Fruit fly (Drosophila melanogaster) whole organism, prepupa: ENCODE measurements around the gene CG46191.
"Not testable (repeated sequence)": the region's sequence is repeated elsewhere in the genome, so short reads cannot be mapped to it uniquely, and the experiment has no call there.

ENCODE experiments used
- CG11902 ChIP-seq: fragments of 200-800 bp; sonication (Bioruptor generic); optimal IDR thresholded peaks from 3 replicates; lab custom pipeline; 2016; ENCODE audit warnings: missing biosample characterization, missing genetic modification characterization
- CG6808 ChIP-seq: fragments of 200-800 bp; sonication (Bioruptor generic); optimal IDR thresholded peaks from 3 replicates; lab custom pipeline; 2017; ENCODE audit warnings: missing biosample characterization, missing genetic modification characterization, mild to moderate bottlenecking, moderate library complexity, missing genetic modification reagents
- CG6854 ChIP-seq: fragments of 200-800 bp; sonication (Bioruptor generic); optimal IDR thresholded peaks from 2 replicates; lab custom pipeline; 2017; ENCODE audit warnings: missing biosample characterization, mild to moderate bottlenecking, missing genetic modification characterization
- Ets21C ChIP-seq: fragments of 200-800 bp; sonication (Bioruptor generic); optimal IDR thresholded peaks from 3 replicates; lab custom pipeline; 2016; ENCODE audit warnings: missing biosample characterization, missing genetic modification characterization
- Hr38 ChIP-seq: sonication (Bioruptor generic); optimal IDR thresholded peaks from 2 replicates; lab custom pipeline; 2016; ENCODE audit warnings: missing biosample characterization, missing genetic modification characterization
- Sox102F ChIP-seq: fragments of 200-800 bp; sonication (Bioruptor generic); optimal IDR thresholded peaks from 2 replicates; lab custom pipeline; 2016; ENCODE audit warnings: missing biosample characterization, mild to moderate bottlenecking, missing genetic modification characterization
- dac ChIP-seq: fragments of 200-800 bp; sonication (Bioruptor generic); optimal IDR thresholded peaks from 2 replicates; lab custom pipeline; 2017; ENCODE audit warnings: missing biosample characterization, mild to moderate bottlenecking, missing genetic modification characterization
- fd59A ChIP-seq: fragments of 200-800 bp; sonication (Bioruptor generic); optimal IDR thresholded peaks from 2 replicates; lab custom pipeline; 2017; ENCODE audit warnings: missing biosample characterization, mild to moderate bottlenecking, missing genetic modification characterization, missing genetic modification reagents

CG46191 gene

DNA sequence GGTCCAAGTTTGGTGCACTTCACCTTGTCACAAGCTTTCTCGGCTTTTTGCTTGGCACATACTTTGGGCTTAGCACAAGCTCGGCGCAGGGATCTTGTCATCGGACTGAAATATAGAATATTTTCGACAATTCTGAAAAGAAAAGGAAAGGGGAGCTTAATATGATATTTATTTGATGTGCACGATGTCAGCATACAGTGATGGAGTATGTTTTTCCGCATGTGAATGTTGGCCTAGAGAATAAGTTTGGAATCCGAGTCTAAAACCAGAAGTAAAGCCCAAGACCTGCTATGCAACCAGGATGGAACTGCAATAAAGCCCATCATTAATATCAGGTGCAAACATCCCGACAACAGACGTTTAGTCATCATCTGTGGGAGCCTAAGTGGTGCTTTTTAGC lies at the start of gene CG46191:
TSS of gene CG46191 (minus strand) at position 101 of the 400 bp plus-strand sequence.
- TF ChIP-seq CG11902 (GFP tag; lab: Kevin White, UChicago); fd59A (GFP tag; lab: Kevin White, UChicago); Sox102F: not testable (repeated sequence)

DNA sequence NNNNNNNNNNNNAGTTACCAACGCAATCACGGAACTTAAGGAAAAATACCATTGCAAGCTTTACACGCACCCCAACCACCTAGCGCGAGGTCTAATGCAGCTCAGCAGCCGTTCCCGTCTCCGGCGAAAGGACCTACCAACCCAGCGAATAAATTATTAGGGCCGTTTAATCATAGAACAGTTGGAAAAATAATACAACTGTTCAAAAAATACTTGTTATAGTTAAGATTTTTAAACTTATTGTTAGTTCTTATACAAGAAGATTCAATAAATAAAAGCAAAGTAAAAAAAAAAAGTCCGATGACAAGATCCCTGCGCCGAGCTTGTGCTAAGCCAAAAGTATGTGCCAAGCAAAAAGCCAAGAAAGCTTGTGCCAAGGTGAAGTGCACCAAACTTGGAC lies 47.2 kb upstream of the CG46191 start, which contains the start of gene CG46193:
TSS of gene CG46193 (plus strand) at position 301 of the 400 bp plus-strand sequence.
- not testable (repeated sequence) for TF ChIP-seq Hr38, CG6808, Ets21C (GFP tag; lab: Kevin White, UChicago)

DNA sequence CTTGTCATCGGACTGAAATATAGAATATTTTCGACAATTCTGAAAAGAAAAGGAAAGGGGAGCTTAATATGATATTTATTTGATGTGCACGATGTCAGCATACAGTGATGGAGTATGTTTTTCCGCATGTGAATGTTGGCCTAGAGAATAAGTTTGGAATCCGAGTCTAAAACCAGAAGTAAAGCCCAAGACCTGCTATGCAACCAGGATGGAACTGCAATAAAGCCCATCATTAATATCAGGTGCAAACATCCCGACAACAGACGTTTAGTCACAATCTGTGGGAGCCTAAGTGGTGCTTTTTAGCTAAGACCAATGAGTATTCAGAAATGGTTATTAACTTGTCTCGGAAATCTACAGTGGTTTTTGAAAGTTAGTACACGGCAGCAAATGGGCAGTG lies 37.6 kb upstream of the CG46191 start, which contains the start of gene CG46192:
TSS of gene CG46192 (minus strand) at position 101 of the 400 bp plus-strand sequence.
- not testable (repeated sequence) for TF ChIP-seq fd59A, CG6854, dac (GFP tag; lab: Kevin White, UChicago)
